Worm (Caenorhabditis elegans): ENCODE measurements around the gene C25F9.16.

DNA sequence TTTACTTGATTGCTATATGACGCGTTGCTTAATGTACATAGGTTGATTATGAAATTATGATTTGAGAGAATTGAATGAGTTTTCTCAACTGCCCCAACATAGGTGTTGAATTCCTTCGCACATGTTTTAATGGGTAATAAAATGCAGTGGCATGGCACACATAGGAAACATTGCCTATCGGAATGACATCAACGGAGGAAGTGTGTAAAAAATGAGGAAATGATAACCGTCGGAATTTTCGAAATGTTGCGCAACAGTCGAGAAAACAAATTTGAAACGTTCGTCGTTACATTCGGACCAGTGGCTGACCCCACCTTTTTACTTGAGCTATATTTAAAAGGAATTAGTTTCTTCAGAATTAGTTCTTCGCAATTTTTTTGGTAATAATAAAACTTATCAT is 2.2 kb upstream of the C25F9.16 start:
- TF ChIP-seq him-1 (tag; optimal IDR thresholded peaks at IDR 0.05) (no peak), W03F9.2 (tag; optimal IDR thresholded peaks at IDR 0.05) (no peak)

Measured in whole organism, L4/young adult.